Fruit fly (Drosophila melanogaster) whole organism, wandering third instar larva: Measurements from ENCODE around the gene Jhbp5.
A peak's percentile ranks its signal among the peaks of the same experiment; 100 is the strongest.

Experiments used
- Abd-B ChIP-seq: fragments of >200 bp; optimal IDR thresholded peaks from 2 replicates; lab custom pipeline; 2017; ENCODE audit warnings: missing biosample characterization, missing genetic modification characterization
- CG9705 ChIP-seq: fragments of 200-800 bp; sonication (Bioruptor generic); optimal IDR thresholded peaks from 2 replicates; lab custom pipeline; 2018; ENCODE audit warnings: missing biosample characterization, mild to moderate bottlenecking, missing genetic modification characterization
- CrebA ChIP-seq: fragments of 200-800 bp; sonication (Bioruptor generic); optimal IDR thresholded peaks from 2 replicates; lab custom pipeline; 2016; ENCODE audit warnings: missing biosample characterization, mild to moderate bottlenecking, missing genetic modification characterization, borderline replicate concordance
- Dfd ChIP-seq: fragments of >200 bp; optimal IDR thresholded peaks from 2 replicates; lab custom pipeline; 2017; ENCODE audit warnings: missing biosample characterization, missing genetic modification characterization
- Dif ChIP-seq: fragments of 200-275, 200-300 bp; sonication (Bioruptor generic); optimal IDR thresholded peaks from 2 replicates; lab custom pipeline; 2018; ENCODE audit warnings: missing biosample characterization, missing genetic modification characterization; ENCODE audit not compliant: partially characterized antibody
- GATAd ChIP-seq: sonication (Bioruptor generic); optimal IDR thresholded peaks from 2 replicates; lab custom pipeline; 2016; ENCODE audit warnings: missing biosample characterization, missing genetic modification characterization
- HLH106 ChIP-seq: fragments of 200-800 bp; optimal IDR thresholded peaks from 3 replicates; lab custom pipeline; 2019; ENCODE audit warnings: missing biosample characterization, mild to moderate bottlenecking, missing genetic modification characterization, moderate library complexity
- Hnf4 ChIP-seq: fragments of 200-800 bp; sonication (Bioruptor generic); optimal IDR thresholded peaks from 2 replicates; lab custom pipeline; 2016; ENCODE audit warnings: missing biosample characterization, mild to moderate bottlenecking, missing genetic modification characterization
- Hr78 ChIP-seq: fragments of >200 bp; optimal IDR thresholded peaks from 2 replicates; lab custom pipeline; 2017; ENCODE audit warnings: missing biosample characterization, missing genetic modification characterization
- Hr83 ChIP-seq: fragments of 200-300 bp; sonication (Bioruptor generic); optimal IDR thresholded peaks from 2 replicates; lab custom pipeline; 2016; ENCODE audit warnings: missing biosample characterization, mild to moderate bottlenecking, missing genetic modification characterization, moderate library complexity; ENCODE audit not compliant: poor library complexity, severe bottlenecking
- Jra ChIP-seq: sonication (Bioruptor generic); optimal IDR thresholded peaks from 2 replicates; lab custom pipeline; 2016; ENCODE audit warnings: missing biosample characterization, missing genetic modification characterization
- Myc ChIP-seq: fragments of >200 bp; optimal IDR thresholded peaks from 2 replicates; lab custom pipeline; 2017
- OdsH ChIP-seq: fragments of 200-800 bp; sonication (Bioruptor generic); optimal IDR thresholded peaks from 2 replicates; lab custom pipeline; 2016; ENCODE audit warnings: missing biosample characterization, mild to moderate bottlenecking, missing genetic modification characterization
- Rel ChIP-seq, 2 experiments: fragments of 200-800 bp; sonication (Bioruptor generic) in 1 of 2; optimal IDR thresholded peaks; 2 replicates in 1 of 2; 3 replicates in 1 of 2; lab custom pipeline; 2016 to 2019; ENCODE audit warnings: mild to moderate bottlenecking in 2 of 2, missing biosample characterization in 2 of 2, missing genetic modification characterization in 2 of 2, moderate library complexity in 1 of 2
- Sp1 ChIP-seq: fragments of 200-800 bp; sonication (Bioruptor generic); optimal IDR thresholded peaks from 3 replicates; lab custom pipeline; 2019; ENCODE audit warnings: missing biosample characterization, mild to moderate bottlenecking, missing genetic modification characterization, moderate library complexity
- Vsx2 ChIP-seq: fragments of 200-300, 225-300 bp; sonication (Bioruptor generic); optimal IDR thresholded peaks from 2 replicates; lab custom pipeline; 2018; ENCODE audit warnings: missing biosample characterization, missing genetic modification characterization; ENCODE audit not compliant: partially characterized antibody
- br ChIP-seq: fragments of 200-800 bp; sonication (Bioruptor generic); optimal IDR thresholded peaks from 2 replicates; lab custom pipeline; 2016; ENCODE audit warnings: missing biosample characterization, missing genetic modification characterization
- dl ChIP-seq, 2 experiments: fragments of 175-275, 200-275 bp in 1 of 2; fragments of 200-275 bp in 1 of 2; sonication (Bioruptor generic); optimal IDR thresholded peaks; lab custom pipeline; 2018; ENCODE audit warnings: mild to moderate bottlenecking in 2 of 2, missing biosample characterization in 2 of 2, missing genetic modification characterization in 2 of 2, moderate library complexity in 2 of 2; ENCODE audit not compliant: partially characterized antibody in 2 of 2, insufficient read depth in 1 of 2
- dmrt93B ChIP-seq: fragments of 200-800 bp; sonication (Bioruptor generic); optimal IDR thresholded peaks from 2 replicates; lab custom pipeline; 2018; ENCODE audit warnings: missing biosample characterization, mild to moderate bottlenecking, missing genetic modification characterization
- foxo ChIP-seq, 2 experiments: fragments of 200-800 bp; sonication (Bioruptor generic); optimal IDR thresholded peaks; 2 replicates in 1 of 2; 3 replicates in 1 of 2; lab custom pipeline; 2016 to 2017; ENCODE audit warnings: missing biosample characterization in 2 of 2, missing genetic modification characterization in 2 of 2
- fru ChIP-seq: fragments of 200-800 bp; sonication (Bioruptor generic); optimal IDR thresholded peaks from 3 replicates; lab custom pipeline; 2016; ENCODE audit warnings: missing biosample characterization, mild to moderate bottlenecking, missing genetic modification characterization
- h ChIP-seq: fragments of 200-800 bp; sonication (Bioruptor generic); optimal IDR thresholded peaks from 3 replicates; lab custom pipeline; 2016; ENCODE audit warnings: missing biosample characterization, mild to moderate bottlenecking, missing genetic modification characterization
- jim ChIP-seq: fragments of 175-275, 200-325 bp; sonication (Bioruptor generic); optimal IDR thresholded peaks from 2 replicates; lab custom pipeline; 2016; ENCODE audit warnings: missing biosample characterization, mild to moderate bottlenecking, missing genetic modification characterization
- psq ChIP-seq: fragments of 200-800 bp; sonication (Bioruptor generic); optimal IDR thresholded peaks from 3 replicates; lab custom pipeline; 2017; ENCODE audit warnings: missing biosample characterization, mild to moderate bottlenecking, missing genetic modification characterization, moderate library complexity
- rgr ChIP-seq: fragments of 200-800 bp; sonication (Bioruptor generic); optimal IDR thresholded peaks from 3 replicates; lab custom pipeline; 2016; ENCODE audit warnings: missing biosample characterization, mild to moderate bottlenecking, missing genetic modification characterization
- sage ChIP-seq: fragments of 200-800 bp; sonication (Bioruptor generic); optimal IDR thresholded peaks from 2 replicates; lab custom pipeline; 2016; ENCODE audit warnings: missing biosample characterization, mild to moderate bottlenecking, missing genetic modification characterization
- sv ChIP-seq: fragments of 200-800 bp; sonication (Bioruptor generic); optimal IDR thresholded peaks from 3 replicates; lab custom pipeline; 2016; ENCODE audit warnings: missing biosample characterization, missing genetic modification characterization
- usp ChIP-seq: fragments of >200 bp; optimal IDR thresholded peaks from 2 replicates; lab custom pipeline; 2017; ENCODE audit warnings: missing biosample characterization, missing genetic modification characterization

The Jhbp5 gene

dm6 chr3R:16042900-16043548 is 2.9 kb downstream of the Jhbp5 start, which contains the start of gene Jhbp4:
Gene Jhbp4 (plus strand): TSS chr3R:16043498.
- no peak for TF ChIP-seq Dif (GFP tag; lab: Kevin White, UChicago)
- TF ChIP-seq Myc (lab: Kevin White, UChicago), result peak; percentile 19

- TF ChIP-seq jim (GFP tag; lab: Kevin White, UChicago) (no peak), foxo (GFP tag; optimal IDR thresholded peaks at IDR 0.05; lab: Kevin White, UChicago) (peak in 1 of 2 experiments; percentile 12), HLH106 (tag; lab: Kevin White, UChicago) (peak; percentile 10)
These were observed 3.6 kb downstream of the Jhbp5 start for dm6 chr3R:16042137-16042899.

dm6 chr3R:16040925-16041324 is 5.0 kb downstream of the Jhbp5 start:
- TF ChIP-seq fru (GFP tag; lab: Kevin White, UChicago) (peak; percentile 4), Myc (lab: Kevin White, UChicago) (peak; percentile 72), GATAd (GFP tag; lab: Kevin White, UChicago) (no peak), dl (GFP tag; optimal IDR thresholded peaks at IDR 0.05; lab: Kevin White, UChicago; ENCODE audit: insufficient read depth in 1 of 2, partially characterized antibody in 2 of 2) (peak; percentile 26 to 67), Dif (GFP tag; lab: Kevin White, UChicago) (peak; percentile 93), psq (no peak), Vsx2 (GFP tag; lab: Kevin White, UChicago) (peak; percentile 78), CrebA (GFP tag; lab: Kevin White, UChicago) (no peak)
- TF ChIP-seq, all 38 proteins: peak for 5

dm6 chr3R:16039557-16039956 is 6.4 kb downstream of the Jhbp5 start:
- TF ChIP-seq Dfd (GFP tag; lab: Kevin White, UChicago), result peak; percentile 95
- TF ChIP-seq Vsx2 (GFP tag; lab: Kevin White, UChicago), result no peak

dm6 chr3R:16038049-16038448 is 7.9 kb downstream of the Jhbp5 start:
- TF ChIP-seq OdsH, result no peak
- no peak for TF ChIP-seq h (GFP tag; lab: Kevin White, UChicago)
- no peak for TF ChIP-seq dmrt93B (GFP tag; lab: Kevin White, UChicago)
- TF ChIP-seq Dfd (GFP tag; lab: Kevin White, UChicago), result no peak
- TF ChIP-seq Jra (GFP tag; lab: Kevin White, UChicago), result no peak
- no peak for TF ChIP-seq usp
- peak; percentile 76 for TF ChIP-seq Dif (GFP tag; lab: Kevin White, UChicago)
- TF ChIP-seq Vsx2 (GFP tag; lab: Kevin White, UChicago), result peak; percentile 63
- TF ChIP-seq rgr, result no peak
- TF ChIP-seq Abd-B, result no peak
- no peak for TF ChIP-seq Hnf4 (GFP tag; lab: Kevin White, UChicago)
- no peak for TF ChIP-seq Sp1 (GFP tag; lab: Kevin White, UChicago)

- TF ChIP-seq Rel (GFP tag; optimal IDR thresholded peaks at IDR 0.05; lab: Kevin White, UChicago) (no peak), Rel (tag; optimal IDR thresholded peaks at IDR 0.05; lab: Kevin White, UChicago) (no peak), h (GFP tag; lab: Kevin White, UChicago) (no peak), dmrt93B (GFP tag; lab: Kevin White, UChicago) (no peak), OdsH (no peak), rgr (no peak), CG9705 (no peak)
These were observed 11.7 kb downstream of the Jhbp5 start for dm6 chr3R:16034186-16034585.

- TF ChIP-seq Hr78 (GFP tag; lab: Kevin White, UChicago) (no peak), rgr (no peak), Hnf4 (GFP tag; lab: Kevin White, UChicago) (no peak), dl (GFP tag; optimal IDR thresholded peaks at IDR 0.05; lab: Kevin White, UChicago; ENCODE audit: insufficient read depth in 1 of 2, partially characterized antibody in 2 of 2) (no peak), dmrt93B (GFP tag; lab: Kevin White, UChicago) (no peak), OdsH (no peak), CG9705 (no peak), CrebA (GFP tag; lab: Kevin White, UChicago) (no peak), Vsx2 (GFP tag; lab: Kevin White, UChicago) (no peak), Hr83 (GFP tag; lab: Kevin White, UChicago) (no peak), sage (GFP tag; lab: Kevin White, UChicago) (no peak), br (GFP tag; lab: Kevin White, UChicago) (no peak), GATAd (GFP tag; lab: Kevin White, UChicago) (no peak), sv (GFP tag; lab: Kevin White, UChicago) (no peak)
These were observed 12.2 kb downstream of the Jhbp5 start for dm6 chr3R:16033727-16034126.
